Fruit fly (Drosophila melanogaster) whole organism, embryonic: ENCODE results near the gene CG2147.

Experiments used
- Ada2b ChIP-seq: fragments of 200-800 bp; sonication (Bioruptor generic); IDR thresholded peaks from 2 replicates; pipeline ENCODE4 v1.3.6; 2022; ENCODE audit warnings: missing biosample characterization, missing genetic modification characterization
- Blimp-1 ChIP-seq: fragments of 200-800 bp; sonication (Bioruptor generic); optimal IDR thresholded peaks from 3 replicates; lab custom pipeline; 2018; ENCODE audit warnings: missing biosample characterization, missing genetic modification characterization, mild to moderate bottlenecking, moderate library complexity, missing genetic modification reagents
- CG11456 ChIP-seq: fragments of 200-800 bp; sonication (Bioruptor generic); IDR thresholded peaks from 3 replicates; pipeline ENCODE4 v1.3.6; 2022; ENCODE audit warnings: missing biosample characterization, missing genetic modification characterization
- CG5245 ChIP-seq: fragments of 200-800 bp; sonication (Bioruptor generic); optimal IDR thresholded peaks from 3 replicates; lab custom pipeline; 2016; ENCODE audit warnings: missing biosample characterization, missing genetic modification characterization
- Hr39 ChIP-seq: fragments of >200 bp; optimal IDR thresholded peaks from 2 replicates; lab custom pipeline; 2017
- Mad ChIP-seq: fragments of 200-800 bp; sonication (Bioruptor generic); optimal IDR thresholded peaks from 2 replicates; lab custom pipeline; 2016; ENCODE audit warnings: missing biosample characterization, missing genetic modification characterization
- ac ChIP-seq: fragments of 200-800 bp; sonication (Bioruptor generic); optimal IDR thresholded peaks from 3 replicates; lab custom pipeline; 2017; ENCODE audit warnings: missing biosample characterization, mild to moderate bottlenecking, missing genetic modification characterization
- bsh ChIP-seq, 2 experiments: fragments of 200-800 bp; sonication (Bioruptor generic); optimal IDR thresholded peaks; 2 replicates each; lab custom pipeline; 2017 to 2018; ENCODE audit warnings: mild to moderate bottlenecking in 2 of 2, missing biosample characterization in 2 of 2, missing genetic modification characterization in 2 of 2, moderate library complexity in 1 of 2
- exex ChIP-seq: fragments of 200-800 bp; sonication (Bioruptor generic); optimal IDR thresholded peaks from 4 replicates; lab custom pipeline; 2018; ENCODE audit warnings: missing biosample characterization, mild to moderate bottlenecking, missing genetic modification characterization, moderate library complexity
- ken ChIP-seq: fragments of 200-800 bp; sonication (Bioruptor generic); IDR thresholded peaks from 3 replicates; pipeline ENCODE4 v1.3.6; 2022; ENCODE audit warnings: missing biosample characterization, missing genetic modification characterization
- pros ChIP-seq: fragments of 200-800 bp; sonication (Bioruptor generic); optimal IDR thresholded peaks from 3 replicates; lab custom pipeline; 2019; ENCODE audit warnings: missing biosample characterization, mild to moderate bottlenecking, missing genetic modification characterization, moderate library complexity
- pum ChIP-seq: fragments of 200-800 bp; sonication (Bioruptor generic); optimal IDR thresholded peaks from 2 replicates; lab custom pipeline; 2016; ENCODE audit warnings: missing biosample characterization, missing genetic modification characterization
- scrt ChIP-seq: fragments of 200-800 bp; sonication (Bioruptor generic); optimal IDR thresholded peaks from 2 replicates; lab custom pipeline; 2018; ENCODE audit warnings: missing biosample characterization, mild to moderate bottlenecking, missing genetic modification characterization, moderate library complexity
- sens ChIP-seq: fragments of 200-800 bp; sonication (Bioruptor generic); peaks from one replicate; lab custom pipeline; 2016; ENCODE audit warnings: missing biosample characterization, missing genetic modification characterization
- sug ChIP-seq: fragments of 200-800 bp; optimal IDR thresholded peaks from 2 replicates; lab custom pipeline; 2019; ENCODE audit warnings: missing biosample characterization, mild to moderate bottlenecking, missing genetic modification characterization, moderate library complexity
- wdn ChIP-seq: fragments of 200-800 bp; sonication (Bioruptor generic); IDR thresholded peaks from 2 replicates; pipeline ENCODE4 v1.3.6; 2022; ENCODE audit warnings: missing biosample characterization, missing genetic modification characterization

CG2147 gene

DNA sequence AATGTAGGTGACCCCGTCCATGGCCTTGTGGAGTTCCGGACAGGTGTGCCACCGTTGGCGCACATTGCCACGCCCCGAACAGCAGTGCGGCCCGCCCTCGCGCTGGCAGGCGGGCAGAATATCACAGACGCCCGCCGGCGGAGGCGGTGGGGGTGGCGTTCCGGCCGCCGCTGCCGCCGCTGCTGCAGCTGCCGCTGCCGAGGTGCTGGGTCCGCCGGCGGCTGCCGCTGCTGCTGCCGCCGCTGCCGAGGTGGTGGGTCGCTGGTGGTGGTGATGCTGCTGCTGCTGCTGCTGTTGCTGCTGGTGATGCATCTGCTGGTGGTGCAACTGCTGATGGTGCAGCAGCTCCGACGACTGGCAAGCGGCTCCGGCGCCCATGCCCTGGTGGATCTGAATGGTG lies 44.6 kb downstream of the CG2147 start:
- TF ChIP-seq pum (GFP tag; lab: Kevin White, UChicago) (no peak), sens (peak; percentile 61)
- TF ChIP-seq, all 482 proteins: peak for 1

DNA sequence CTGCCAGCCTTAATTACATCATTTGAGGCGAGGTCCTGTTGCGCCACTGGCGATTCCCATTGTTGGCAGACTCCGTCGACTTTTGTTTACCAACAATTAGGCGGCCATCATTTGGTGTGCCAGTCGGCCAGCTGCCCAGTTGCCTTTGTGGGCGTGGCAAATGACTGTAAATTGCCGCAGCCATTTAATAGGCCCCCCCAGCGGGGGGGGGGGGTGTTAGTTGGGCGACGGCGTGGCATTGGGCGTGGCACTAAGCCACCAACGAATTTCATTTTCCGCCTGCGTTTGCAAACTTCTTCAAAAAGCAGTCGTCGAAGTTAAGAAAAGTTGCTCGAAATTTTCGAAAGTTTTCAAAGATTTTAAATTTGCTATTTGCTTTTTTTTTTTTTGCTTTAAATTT lies 46.4 kb downstream of the CG2147 start:
- no peak for TF ChIP-seq wdn (GFP tag; lab: Robert Waterston, UW)
- TF ChIP-seq sug (tag; lab: Kevin White, UChicago): no peak
- no peak for TF ChIP-seq ken
- no peak for TF ChIP-seq Mad (GFP tag; lab: Kevin White, UChicago)
- TF ChIP-seq Hr39: peak; percentile 47
- no peak for TF ChIP-seq Blimp-1
- no peak for TF ChIP-seq bsh (GFP tag; optimal IDR thresholded peaks at IDR 0.05; lab: Kevin White, UChicago)
- TF ChIP-seq scrt: peak; percentile 2
- no peak for TF ChIP-seq Ada2b
- no peak for TF ChIP-seq CG5245
- TF ChIP-seq CG11456: no peak
- no peak for TF ChIP-seq exex (tag; lab: Kevin White, UChicago)
- no peak for TF ChIP-seq ac (GFP tag; lab: Kevin White, UChicago)
- TF ChIP-seq pros (GFP tag; lab: Kevin White, UChicago): no peak
